Fruit fly (Drosophila melanogaster) whole organism, embryonic: ENCODE results near the gene dsf.

Source experiments
- Bteb2 ChIP-seq: fragments of 200-800 bp; sonication (Bioruptor generic); optimal IDR thresholded peaks from 2 replicates; lab custom pipeline; 2016; ENCODE audit warnings: missing biosample characterization, missing genetic modification characterization
- CG10565 ChIP-seq: fragments of 200-800 bp; sonication (Bioruptor generic); optimal IDR thresholded peaks from 3 replicates; lab custom pipeline; 2016; ENCODE audit warnings: missing biosample characterization, mild to moderate bottlenecking, missing genetic modification characterization
- CG10654 ChIP-seq: fragments of 200-800 bp; sonication (Bioruptor generic); optimal IDR thresholded peaks from 2 replicates; lab custom pipeline; 2016; ENCODE audit warnings: missing biosample characterization, missing genetic modification characterization
- CG11085 ChIP-seq: fragments of 200-800 bp; sonication (Bioruptor generic); IDR thresholded peaks from 2 replicates; pipeline ENCODE4 v1.3.6; 2022; ENCODE audit warnings: missing biosample characterization, missing genetic modification characterization
- CG11695 ChIP-seq: fragments of 200-800 bp; sonication (Bioruptor generic); IDR thresholded peaks from 3 replicates; pipeline ENCODE4 v1.3.6; 2022; ENCODE audit warnings: missing biosample characterization, missing genetic modification characterization
- CG1233 ChIP-seq: fragments of 200-800 bp; sonication (Bioruptor generic); optimal IDR thresholded peaks from 4 replicates; lab custom pipeline; 2018; ENCODE audit warnings: missing biosample characterization, mild to moderate bottlenecking, missing genetic modification characterization
- CG12942 ChIP-seq: fragments of 200-800 bp; sonication (Bioruptor generic); optimal IDR thresholded peaks from 3 replicates; lab custom pipeline; 2016; ENCODE audit warnings: missing biosample characterization, missing genetic modification characterization
- CG13123 ChIP-seq: fragments of 200-800 bp; sonication (Bioruptor generic); optimal IDR thresholded peaks from 2 replicates; lab custom pipeline; 2016; ENCODE audit warnings: missing biosample characterization, missing genetic modification characterization
- CG13894 ChIP-seq: fragments of 200-800 bp; sonication (Bioruptor generic); optimal IDR thresholded peaks from 3 replicates; lab custom pipeline; 2018; ENCODE audit warnings: missing biosample characterization, mild to moderate bottlenecking, missing genetic modification characterization, moderate library complexity
- CG14014 ChIP-seq: fragments of 200-800 bp; sonication (Bioruptor generic); IDR thresholded peaks from 2 replicates; pipeline ENCODE4 v1.3.6; 2022; ENCODE audit warnings: missing biosample characterization, missing genetic modification characterization
- CG1529 ChIP-seq: fragments of 200-800 bp; sonication (Bioruptor generic); optimal IDR thresholded peaks from 3 replicates; lab custom pipeline; 2018; ENCODE audit warnings: missing biosample characterization, missing genetic modification characterization
- CG15479 ChIP-seq: fragments of 200-800 bp; sonication (Bioruptor generic); optimal IDR thresholded peaks from 3 replicates; lab custom pipeline; 2019; ENCODE audit warnings: missing biosample characterization, mild to moderate bottlenecking, missing genetic modification characterization, moderate library complexity
- CG2120 ChIP-seq: fragments of 200-800 bp; sonication (Bioruptor generic); optimal IDR thresholded peaks from 3 replicates; lab custom pipeline; 2016; ENCODE audit warnings: missing biosample characterization, missing genetic modification characterization
- CG2202 ChIP-seq: fragments of 200-800 bp; sonication (Bioruptor generic); optimal IDR thresholded peaks from 2 replicates; lab custom pipeline; 2018; ENCODE audit warnings: missing biosample characterization, mild to moderate bottlenecking, missing genetic modification characterization
- CG31224 ChIP-seq: fragments of 200-800 bp; sonication (Bioruptor generic); IDR thresholded peaks from 2 replicates; pipeline ENCODE4 v1.3.6; 2022; ENCODE audit warnings: missing biosample characterization, missing genetic modification characterization
- CG4328 ChIP-seq: fragments of 200-800 bp; sonication (Bioruptor generic); optimal IDR thresholded peaks from 3 replicates; lab custom pipeline; 2017; ENCODE audit warnings: missing biosample characterization, missing genetic modification reagents, missing genetic modification characterization
- CG5245 ChIP-seq: fragments of 200-800 bp; sonication (Bioruptor generic); optimal IDR thresholded peaks from 3 replicates; lab custom pipeline; 2016; ENCODE audit warnings: missing biosample characterization, missing genetic modification characterization
- CG6765 ChIP-seq: fragments of 200-800 bp; sonication (Bioruptor generic); optimal IDR thresholded peaks from 3 replicates; lab custom pipeline; 2017; ENCODE audit warnings: missing biosample characterization, mild to moderate bottlenecking, missing genetic modification characterization
- CG9609 ChIP-seq: fragments of 200-800 bp; sonication (Bioruptor generic); optimal IDR thresholded peaks from 3 replicates; lab custom pipeline; 2016; ENCODE audit warnings: missing biosample characterization, missing genetic modification characterization
- CHES-1-like ChIP-seq: fragments of 200-800 bp; sonication (Bioruptor generic); optimal IDR thresholded peaks from 2 replicates; lab custom pipeline; 2016; ENCODE audit warnings: missing biosample characterization, missing genetic modification characterization
- ERR ChIP-seq: fragments of 200-800 bp; sonication (Bioruptor generic); optimal IDR thresholded peaks from 2 replicates; lab custom pipeline; 2016; ENCODE audit warnings: missing biosample characterization, missing genetic modification characterization
- H2.0 ChIP-seq: fragments of 200-800 bp; sonication (Bioruptor generic); IDR thresholded peaks from 2 replicates; pipeline ENCODE4 v1.3.6; 2022; ENCODE audit warnings: missing biosample characterization, missing genetic modification characterization
- HHEX ChIP-seq: fragments of 200-800 bp; sonication (Bioruptor generic); optimal IDR thresholded peaks from 3 replicates; lab custom pipeline; 2017; ENCODE audit warnings: missing biosample characterization, mild to moderate bottlenecking, missing genetic modification characterization, missing genetic modification reagents
- HLH3B ChIP-seq: fragments of 200-800 bp; sonication (Bioruptor generic); IDR thresholded peaks from 2 replicates; pipeline ENCODE4 v1.3.6; 2022; ENCODE audit warnings: missing biosample characterization, missing genetic modification characterization
- Hand ChIP-seq: fragments of 200-800 bp; sonication (Bioruptor generic); optimal IDR thresholded peaks from 2 replicates; lab custom pipeline; 2017; ENCODE audit warnings: mild to moderate bottlenecking, missing biosample characterization, missing genetic modification reagents, missing genetic modification characterization
- Hr3 ChIP-seq: fragments of 200-800 bp; sonication (Bioruptor generic); optimal IDR thresholded peaks from 3 replicates; lab custom pipeline; 2016; ENCODE audit warnings: missing biosample characterization, missing genetic modification characterization
- Nf-YA ChIP-seq: fragments of 200-800 bp; sonication (Bioruptor generic); IDR thresholded peaks from 2 replicates; pipeline ENCODE4 v1.3.6; 2022; ENCODE audit warnings: missing biosample characterization, missing genetic modification characterization
- aop ChIP-seq: fragments of 200-800 bp; sonication (Bioruptor generic); IDR thresholded peaks from 2 replicates; pipeline ENCODE4 v1.3.6; 2022; ENCODE audit warnings: missing biosample characterization, missing genetic modification characterization
- ap ChIP-seq: fragments of 200-800 bp; sonication (Bioruptor generic); IDR thresholded peaks from 2 replicates; pipeline ENCODE4 v1.3.6; 2022; ENCODE audit warnings: missing biosample characterization, missing genetic modification characterization
- ase ChIP-seq: fragments of 200-800 bp; sonication (Bioruptor generic); IDR thresholded peaks from 3 replicates; pipeline ENCODE4 v1.3.6; 2022; ENCODE audit warnings: missing biosample characterization, missing genetic modification characterization
- caup ChIP-seq: fragments of 200-800 bp; sonication (Bioruptor generic); optimal IDR thresholded peaks from 3 replicates; lab custom pipeline; 2017; ENCODE audit warnings: missing biosample characterization, mild to moderate bottlenecking, missing genetic modification characterization, moderate library complexity; ENCODE audit not compliant: severe bottlenecking
- cg ChIP-seq: fragments of 200-800 bp; sonication (Bioruptor generic); optimal IDR thresholded peaks from 3 replicates; lab custom pipeline; 2019; ENCODE audit warnings: missing biosample characterization, mild to moderate bottlenecking, missing genetic modification characterization, moderate library complexity
- crol ChIP-seq: fragments of 200-800 bp; sonication (Bioruptor generic); IDR thresholded peaks from 2 replicates; pipeline ENCODE4 v1.3.6; 2022; ENCODE audit warnings: missing biosample characterization, missing genetic modification characterization
- dimm ChIP-seq: fragments of 200-800 bp; sonication (Bioruptor generic); IDR thresholded peaks from 2 replicates; pipeline ENCODE4 v1.3.6; 2022; ENCODE audit warnings: missing biosample characterization, missing genetic modification characterization
- dmrt11E ChIP-seq: fragments of 200-800 bp; sonication (Bioruptor generic); optimal IDR thresholded peaks from 3 replicates; lab custom pipeline; 2018; ENCODE audit warnings: missing biosample characterization, mild to moderate bottlenecking, missing genetic modification characterization, moderate library complexity
- exex ChIP-seq: fragments of 200-800 bp; sonication (Bioruptor generic); optimal IDR thresholded peaks from 4 replicates; lab custom pipeline; 2018; ENCODE audit warnings: missing biosample characterization, mild to moderate bottlenecking, missing genetic modification characterization, moderate library complexity
- gcm ChIP-seq: fragments of 200-800 bp; sonication (Bioruptor generic); optimal IDR thresholded peaks from 2 replicates; lab custom pipeline; 2019; ENCODE audit warnings: missing biosample characterization, mild to moderate bottlenecking, missing genetic modification characterization, moderate library complexity
- gsb ChIP-seq: fragments of 200-800 bp; sonication (Bioruptor generic); IDR thresholded peaks from 2 replicates; pipeline ENCODE4 v1.3.6; 2022; ENCODE audit warnings: missing biosample characterization, missing genetic modification characterization
- insv ChIP-seq, 2 experiments: fragments of 200-800 bp; sonication (Bioruptor generic); optimal IDR thresholded peaks; 3 replicates each; lab custom pipeline; 2016 to 2018; ENCODE audit warnings: missing biosample characterization in 2 of 2, missing genetic modification characterization in 2 of 2
- kni ChIP-seq: fragments of 200-800 bp; sonication (Bioruptor generic); optimal IDR thresholded peaks from 3 replicates; lab custom pipeline; 2017; ENCODE audit warnings: mild to moderate bottlenecking, missing biosample characterization, missing genetic modification reagents, missing genetic modification characterization
- lola ChIP-seq, 3 experiments: fragments of >200 bp in 2 of 3; fragments of 200-800 bp in 1 of 3; sonication (Bioruptor generic) in 1 of 3; optimal IDR thresholded peaks; 2 replicates each; lab custom pipeline; 2017 to 2019; ENCODE audit warnings: missing biosample characterization in 3 of 3, missing genetic modification characterization in 3 of 3, mild to moderate bottlenecking in 1 of 3, moderate library complexity in 1 of 3
- nerfin-1 ChIP-seq: fragments of 200-800 bp; sonication (Bioruptor generic); optimal IDR thresholded peaks from 3 replicates; lab custom pipeline; 2019; ENCODE audit warnings: missing biosample characterization, mild to moderate bottlenecking, missing genetic modification characterization, moderate library complexity
- nmo ChIP-seq: fragments of 200-800 bp; sonication (Bioruptor generic); optimal IDR thresholded peaks from 2 replicates; lab custom pipeline; 2018; ENCODE audit warnings: missing biosample characterization, mild to moderate bottlenecking, missing genetic modification characterization, moderate library complexity
- oc ChIP-seq: fragments of 200-800 bp; sonication (Bioruptor generic); optimal IDR thresholded peaks from 2 replicates; lab custom pipeline; 2018; ENCODE audit warnings: missing biosample characterization, mild to moderate bottlenecking, missing genetic modification characterization, moderate library complexity
- onecut ChIP-seq: fragments of 200-800 bp; sonication (Bioruptor generic); IDR thresholded peaks from 2 replicates; pipeline ENCODE4 v1.3.6; 2022; ENCODE audit warnings: missing biosample characterization, missing genetic modification characterization
- phol ChIP-seq: fragments of 200-800 bp; sonication (Bioruptor generic); optimal IDR thresholded peaks from 3 replicates; lab custom pipeline; 2018; ENCODE audit warnings: missing biosample characterization, mild to moderate bottlenecking, missing genetic modification characterization, moderate library complexity
- psq ChIP-seq: fragments of 200-800 bp; sonication (Bioruptor generic); optimal IDR thresholded peaks from 2 replicates; lab custom pipeline; 2017; ENCODE audit warnings: missing biosample characterization, missing genetic modification characterization
- salm ChIP-seq: fragments of 200-800 bp; sonication (Bioruptor generic); optimal IDR thresholded peaks from 2 replicates; lab custom pipeline; 2018; ENCODE audit warnings: missing biosample characterization, mild to moderate bottlenecking, missing genetic modification characterization
- seq ChIP-seq: fragments of 200-800 bp; sonication (Bioruptor generic); IDR thresholded peaks from 2 replicates; pipeline ENCODE4 v1.3.6; 2022; ENCODE audit warnings: missing biosample characterization, missing genetic modification characterization
- unc-4 ChIP-seq: fragments of 200-800 bp; sonication (Bioruptor generic); IDR thresholded peaks from 2 replicates; pipeline ENCODE4 v1.3.6; 2022; ENCODE audit warnings: missing biosample characterization, missing genetic modification characterization; ENCODE audit not compliant: partially characterized antibody
- usp ChIP-seq: fragments of >200 bp; optimal IDR thresholded peaks from 2 replicates; lab custom pipeline; 2017; ENCODE audit warnings: missing biosample characterization, missing genetic modification characterization

Gene dsf

dm6 chr2L:5978333-5979054, 52.8 kb downstream of the dsf start (continued):
- TF ChIP-seq CG6765 (no peak), aop (GFP tag; lab: Robert Waterston, UW) (no peak), CG14014 (GFP tag; lab: Robert Waterston, UW) (no peak), gcm (GFP tag; lab: Kevin White, UChicago) (no peak), Nf-YA (GFP tag; lab: Robert Waterston, UW) (no peak), phol (tag; lab: Kevin White, UChicago) (no peak), HLH3B (GFP tag; lab: Robert Waterston, UW) (no peak), salm (tag; lab: Kevin White, UChicago) (no peak), gsb (GFP tag; lab: Robert Waterston, UW) (no peak), oc (tag; lab: Kevin White, UChicago) (no peak), CG31224 (GFP tag; lab: Robert Waterston, UW) (no peak), CG11085 (no peak), kni (peak; percentile 79), CHES-1-like (GFP tag; lab: Kevin White, UChicago) (no peak), insv (GFP tag; optimal IDR thresholded peaks at IDR 0.05; lab: Kevin White, UChicago) (peak in 1 of 2 experiments; percentile 85), ERR (GFP tag; lab: Kevin White, UChicago) (no peak), CG13123 (GFP tag; lab: Kevin White, UChicago) (no peak), Bteb2 (GFP tag; lab: Kevin White, UChicago) (no peak), cg (GFP tag; lab: Kevin White, UChicago) (peak; percentile 22), CG5245 (GFP tag; lab: Kevin White, UChicago) (no peak), ase (GFP tag; lab: Robert Waterston, UW) (no peak), exex (no peak), seq (GFP tag; lab: Robert Waterston, UW) (no peak), unc-4 (GFP tag; lab: Robert Waterston, UW) (no peak), lola (GFP tag; optimal IDR thresholded peaks at IDR 0.05; lab: Kevin White, UChicago) (no peak), onecut (GFP tag; lab: Robert Waterston, UW) (no peak), nmo (no peak), CG10565 (GFP tag; lab: Kevin White, UChicago) (no peak), Hand (no peak), CG1233 (GFP tag; lab: Kevin White, UChicago) (no peak), CG9609 (GFP tag; lab: Kevin White, UChicago) (no peak), CG10654 (GFP tag; lab: Kevin White, UChicago) (no peak), psq (GFP tag; lab: Kevin White, UChicago) (no peak), CG15479 (GFP tag; lab: Kevin White, UChicago) (peak; percentile 94), Hr3 (no peak), CG11695 (no peak), H2.0 (no peak), CG13894 (tag; lab: Kevin White, UChicago) (no peak), HHEX (no peak), crol (GFP tag; lab: Robert Waterston, UW) (no peak), caup (GFP tag; lab: Kevin White, UChicago) (no peak), CG1529 (GFP tag; lab: Kevin White, UChicago) (no peak), nerfin-1 (no peak), CG2120 (no peak), dimm (GFP tag; lab: Robert Waterston, UW) (no peak), CG4328 (GFP tag; lab: Kevin White, UChicago) (no peak), CG2202 (no peak), usp (GFP tag; lab: Kevin White, UChicago) (no peak), dmrt11E (tag; lab: Kevin White, UChicago) (no peak), ap (GFP tag; lab: Robert Waterston, UW) (no peak), CG12942 (GFP tag; lab: Kevin White, UChicago) (no peak)
